Worm (Caenorhabditis elegans) whole organism, L1 larva: Measurements from ENCODE around the gene F17C11.13.

ENCODE experiments used
- aly-2 ChIP-seq: fragments of 150-350 bp; optimal IDR thresholded peaks from 2 replicates; lab custom pipeline; 2014; ENCODE audit warnings: missing biosample characterization, missing genetic modification characterization
- ceh-82 ChIP-seq, 3 experiments: fragments of 150-350 bp in 1 of 3; sonication (generic microtip) in 2 of 3; optimal IDR thresholded peaks; 2 replicates each; lab custom pipeline; 2014 to 2017; ENCODE audit warnings: missing biosample characterization in 3 of 3, missing genetic modification characterization in 3 of 3
- elt-3 ChIP-seq, 6 experiments: fragments of 150-350 bp in 1 of 6; sonication (generic microtip); optimal IDR thresholded peaks; 2 replicates each; lab custom pipeline; 2017 to 2018; ENCODE audit warnings: missing biosample characterization in 6 of 6, missing genetic modification characterization in 6 of 6, inconsistent platforms in 1 of 6
- lin-13 ChIP-seq: fragments of 150-350 bp; optimal IDR thresholded peaks from 2 replicates; lab custom pipeline; 2014; ENCODE audit warnings: missing biosample characterization, missing genetic modification reagents, missing genetic modification characterization
- lin-15B ChIP-seq: fragments of 150-350 bp; sonication (generic microtip); optimal IDR thresholded peaks from 3 replicates; lab custom pipeline; 2014; ENCODE audit warnings: missing biosample characterization, missing genetic modification characterization
- lir-3 ChIP-seq: sonication (generic microtip); optimal IDR thresholded peaks from 2 replicates; lab custom pipeline; 2016; ENCODE audit warnings: mild to moderate bottlenecking, missing genetic modification characterization, moderate library complexity, missing compliant biosample characterization; ENCODE audit not compliant: poor library complexity
- nhr-28 ChIP-seq: fragments of 150-350 bp; optimal IDR thresholded peaks from 2 replicates; lab custom pipeline; 2014; ENCODE audit warnings: missing biosample characterization, missing genetic modification characterization
- pag-3 ChIP-seq: sonication (generic microtip); optimal IDR thresholded peaks from 2 replicates; lab custom pipeline; 2017; ENCODE audit warnings: missing genetic modification characterization, mild to moderate bottlenecking, missing compliant biosample characterization, antibody characterized with exemption, borderline replicate concordance; ENCODE audit not compliant: insufficient read depth
- skn-1 ChIP-seq: fragments of 150-350 bp; optimal IDR thresholded peaks from 2 replicates; lab custom pipeline; 2014; ENCODE audit warnings: missing biosample characterization, missing genetic modification characterization
- snpc-4 ChIP-seq: fragments of 150-350 bp; optimal IDR thresholded peaks from 2 replicates; lab custom pipeline; 2014; ENCODE audit warnings: missing biosample characterization, missing genetic modification characterization
- tbx-2 ChIP-seq: sonication (generic microtip); optimal IDR thresholded peaks from 2 replicates; lab custom pipeline; 2016; ENCODE audit warnings: missing genetic modification characterization, missing compliant biosample characterization
- unc-130 ChIP-seq: fragments of 150-350 bp; optimal IDR thresholded peaks from 2 replicates; lab custom pipeline; 2017; ENCODE audit warnings: missing biosample characterization, missing genetic modification characterization, inconsistent platforms
- ztf-11 ChIP-seq, 2 experiments: sonication (generic microtip); optimal IDR thresholded peaks; 2 replicates each; lab custom pipeline; 2016 to 2017; ENCODE audit warnings: missing genetic modification characterization in 2 of 2, missing biosample characterization in 1 of 2, missing compliant biosample characterization in 1 of 2
- ztf-4 ChIP-seq: fragments of 150-350 bp; optimal IDR thresholded peaks from 2 replicates; lab custom pipeline; 2014; ENCODE audit warnings: missing biosample characterization, missing genetic modification characterization

ce11 chrV:10991789-10992188 is 36.1 kb downstream of the F17C11.13 start, which contains the start of gene frpr-9:
- TF ChIP-seq lir-3 (tag; lab: Kevin White, UChicago) (no peak), ztf-11 (tag; optimal IDR thresholded peaks at IDR 0.05; lab: Kevin White, UChicago) (no peak), aly-2 (tag; lab: Kevin White, UChicago) (no peak), nhr-28 (tag; lab: Kevin White, UChicago) (no peak), lin-13 (no peak), ztf-4 (tag; lab: Kevin White, UChicago) (no peak), ceh-82 (tag; optimal IDR thresholded peaks at IDR 0.05; lab: Kevin White, UChicago) (no peak), tbx-2 (tag; lab: Kevin White, UChicago) (no peak), elt-3 (tag; optimal IDR thresholded peaks at IDR 0.05; lab: Kevin White, UChicago) (no peak), lin-15B (tag; lab: Kevin White, UChicago) (no peak), pag-3 (tag; lab: Kevin White, UChicago) (no peak), snpc-4 (tag; lab: Kevin White, UChicago) (no peak), skn-1 (tag; lab: Kevin White, UChicago) (no peak), unc-130 (tag; lab: Kevin White, UChicago) (no peak)
